Worm (Caenorhabditis elegans): ENCODE data around the gene lgc-11.

lgc-11 gene

DNA sequence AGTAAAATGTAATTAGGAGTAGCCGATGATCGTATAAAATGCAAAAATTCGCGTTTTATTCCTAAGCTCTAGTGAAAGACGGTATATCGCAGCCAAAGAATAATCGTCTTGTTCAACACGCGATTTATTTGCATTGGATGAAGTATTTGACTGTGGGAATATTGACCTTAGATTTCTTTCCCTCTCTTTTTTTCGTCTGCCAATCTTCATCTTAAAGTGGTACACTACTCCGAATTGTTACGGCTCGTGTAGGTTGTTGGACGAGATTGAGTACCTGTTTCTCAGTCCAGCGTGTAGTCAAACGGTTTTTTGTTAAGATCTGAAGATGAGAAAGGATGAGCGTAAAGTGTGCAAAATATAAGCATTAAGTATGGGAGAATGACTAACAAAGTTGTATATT, at the start of gene lgc-11:
Gene lgc-11 (minus strand): TSS at position 101 of the 400 bp plus-strand sequence.
- TF ChIP-seq attf-6 (GFP tag; IDR thresholded peaks at IDR 0.05) (no peak), B0035.1 (tag; optimal IDR thresholded peaks at IDR 0.05) (no peak), gei-17 (GFP tag; optimal IDR thresholded peaks at IDR 0.05) (no peak), dpl-1 (GFP tag; optimal IDR thresholded peaks at IDR 0.05) (no peak), nhr-80 (tag; optimal IDR thresholded peaks at IDR 0.05) (no peak), mel-28 (tag; optimal IDR thresholded peaks at IDR 0.05; ENCODE audit: borderline replicate concordance) (no peak), T07F8.4 (tag; optimal IDR thresholded peaks at IDR 0.05) (no peak), aptf-2 (GFP tag; conservative IDR thresholded peaks at IDR 0.05) (no peak), sea-2 (GFP tag; IDR thresholded peaks at IDR 0.05) (no peak), nhr-120 (GFP tag; IDR thresholded peaks at IDR 0.05) (no peak), snpc-3.4 (tag; optimal IDR thresholded peaks at IDR 0.05) (no peak), Y79H2A.3 (GFP tag; conservative IDR thresholded peaks at IDR 0.05) (no peak), F37B4.10 (GFP tag; IDR thresholded peaks at IDR 0.05) (no peak)

- TF ChIP-seq lin-26 (GFP tag; IDR thresholded peaks at IDR 0.05) (no peak), ets-4 (GFP tag; optimal IDR thresholded peaks at IDR 0.05) (no peak), ztf-3 (GFP tag; optimal IDR thresholded peaks at IDR 0.05) (no peak), B0019.2 (GFP tag; conservative IDR thresholded peaks at IDR 0.05) (no peak), fkh-3 (tag; optimal IDR thresholded peaks at IDR 0.05) (no peak), efl-1 (GFP tag; optimal IDR thresholded peaks at IDR 0.05) (no peak)
Observed at ce11 chrX:7554326-7554725, 47.9 kb upstream of the lgc-11 start, which contains the start of gene F46C8.8. TSS of gene F46C8.8 (minus strand) at chrX:7554426.

- TF ChIP-seq fkh-3 (tag; optimal IDR thresholded peaks at IDR 0.05) (no peak), pha-4 (tag; optimal IDR thresholded peaks at IDR 0.05) (no peak), madf-10 (tag; optimal IDR thresholded peaks at IDR 0.05) (no peak), mcd-1 (GFP tag; IDR thresholded peaks at IDR 0.05) (no peak), ZK185.1 (tag; optimal IDR thresholded peaks at IDR 0.05; ENCODE audit: poor library complexity, severe bottlenecking) (no peak), ztf-26 (tag; optimal IDR thresholded peaks at IDR 0.05) (no peak), T07F8.4 (tag; optimal IDR thresholded peaks at IDR 0.05) (no peak), ceh-27 (GFP tag; optimal IDR thresholded peaks at IDR 0.05) (no peak), repo-1 (tag; optimal IDR thresholded peaks at IDR 0.05) (no peak), Y53F4B.3 (GFP tag; IDR thresholded peaks at IDR 0.05) (no peak), tbx-9 (tag; optimal IDR thresholded peaks at IDR 0.05; ENCODE audit: borderline replicate concordance) (no peak), Y53G8AR.9 (GFP tag; conservative IDR thresholded peaks at IDR 0.05) (no peak), F22D6.2 (tag; optimal IDR thresholded peaks at IDR 0.05) (no peak), somi-1 (GFP tag; optimal IDR thresholded peaks at IDR 0.05) (no peak)
Observed at ce11 chrX:7553331-7553730, 46.9 kb upstream of the lgc-11 start.

DNA sequence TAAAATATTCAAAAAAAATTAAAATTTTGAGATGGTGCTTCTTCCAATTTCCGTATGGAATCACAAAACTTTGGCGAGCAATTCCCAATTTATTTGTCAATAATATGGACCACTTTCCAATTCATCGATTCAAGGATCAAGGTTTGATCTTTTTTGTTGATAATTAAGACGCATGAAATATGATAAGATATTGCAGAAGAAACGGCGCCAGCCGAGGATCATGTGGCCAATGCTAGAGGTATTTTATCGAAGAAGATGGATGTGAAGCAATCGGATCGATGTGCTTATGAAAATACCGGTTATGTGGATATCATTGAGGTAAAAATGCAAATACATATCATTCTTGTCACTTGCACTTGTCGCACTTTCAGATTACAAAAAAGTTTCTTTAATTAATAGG, 44.0 kb upstream of the lgc-11 start:
- TF ChIP-seq C17E4.6 (GFP tag; IDR thresholded peaks at IDR 0.05) (no peak), tbp1 (GFP tag; optimal IDR thresholded peaks at IDR 0.05) (no peak), nhr-90 (tag; optimal IDR thresholded peaks at IDR 0.05) (no peak), zim-3 (tag; optimal IDR thresholded peaks at IDR 0.05) (no peak), ceh-100 (GFP tag; IDR thresholded peaks at IDR 0.05) (no peak)
